Fruit fly (Drosophila melanogaster): Measurements from ENCODE around the gene jp.

- TF ChIP-seq CG34367 (tag; optimal IDR thresholded peaks at IDR 0.05) (no peak), fd96Ca (GFP tag; IDR thresholded peaks at IDR 0.05) (no peak), CG32121 (GFP tag; IDR thresholded peaks at IDR 0.05) (no peak), Pif1A (GFP tag; optimal IDR thresholded peaks at IDR 0.05) (no peak), CG8159 (tag; optimal IDR thresholded peaks at IDR 0.05) (no peak), CG15710 (tag; optimal IDR thresholded peaks at IDR 0.05) (no peak), D1 (tag; optimal IDR thresholded peaks at IDR 0.05) (no peak), EcR (GFP tag; optimal IDR thresholded peaks at IDR 0.05) (no peak), rn (GFP tag; IDR thresholded peaks at IDR 0.05) (no peak), CG4496 (GFP tag; IDR thresholded peaks at IDR 0.05) (no peak), CG17806 (tag; optimal IDR thresholded peaks at IDR 0.05) (no peak)
These were observed 56.1 kb downstream of the jp start for dm6 chr2L:9510429-9510828.

Measured in whole organism, pupa.